Worm (Caenorhabditis elegans) whole organism, L2 larva: Measurements from ENCODE around the gene F43C11.8.

Experiments
- C34F6.9 ChIP-seq: fragments of 150-350 bp; optimal IDR thresholded peaks from 2 replicates; lab custom pipeline; 2014; ENCODE audit warnings: missing biosample characterization, missing genetic modification characterization
- R02D3.7 ChIP-seq: fragments of 150-350 bp; optimal IDR thresholded peaks from 2 replicates; lab custom pipeline; 2014; ENCODE audit warnings: missing biosample characterization, missing genetic modification characterization
- Y55F3AM.14 ChIP-seq: fragments of 200-800 bp; sonication (Bioruptor generic); optimal IDR thresholded peaks from 2 replicates; lab custom pipeline; 2018; ENCODE audit warnings: mild to moderate bottlenecking, missing genetic modification characterization, missing compliant biosample characterization
- ZK546.5 ChIP-seq: sonication (generic microtip); optimal IDR thresholded peaks from 2 replicates; lab custom pipeline; 2017; ENCODE audit warnings: missing biosample characterization, missing genetic modification characterization
- alr-1 ChIP-seq: fragments of 150-350 bp; optimal IDR thresholded peaks from 2 replicates; lab custom pipeline; 2014; ENCODE audit warnings: missing biosample characterization, missing genetic modification characterization
- aly-2 ChIP-seq: fragments of 150-350 bp; optimal IDR thresholded peaks from 2 replicates; lab custom pipeline; 2014; ENCODE audit warnings: missing biosample characterization, missing genetic modification characterization
- ama-1 ChIP-seq: fragments of 150-350 bp; optimal IDR thresholded peaks from 2 replicates; lab custom pipeline; 2018; ENCODE audit warnings: inconsistent platforms
- blmp-1 ChIP-seq: sonication (generic microtip); optimal IDR thresholded peaks from 2 replicates; lab custom pipeline; 2017; ENCODE audit warnings: missing genetic modification characterization, mild to moderate bottlenecking, missing compliant biosample characterization, antibody characterized with exemption, moderate library complexity; ENCODE audit not compliant: insufficient read depth
- ceh-16 ChIP-seq: fragments of 150-350 bp; optimal IDR thresholded peaks from 2 replicates; lab custom pipeline; 2014; ENCODE audit warnings: missing biosample characterization, missing genetic modification characterization
- ceh-82 ChIP-seq: fragments of 150-350 bp; optimal IDR thresholded peaks from 2 replicates; lab custom pipeline; 2014; ENCODE audit warnings: missing biosample characterization, missing genetic modification characterization
- crh-2 ChIP-seq: sonication (generic microtip); optimal IDR thresholded peaks from 2 replicates; lab custom pipeline; 2017; ENCODE audit warnings: missing biosample characterization, missing genetic modification characterization
- egl-27 ChIP-seq: sonication (generic microtip); optimal IDR thresholded peaks from 3 replicates; lab custom pipeline; 2017; ENCODE audit warnings: missing biosample characterization, missing genetic modification reagents, missing genetic modification characterization
- elt-1 ChIP-seq: fragments of 150-350 bp; optimal IDR thresholded peaks from 2 replicates; lab custom pipeline; 2014; ENCODE audit warnings: missing biosample characterization, missing genetic modification characterization
- elt-3 ChIP-seq: sonication (generic microtip); optimal IDR thresholded peaks from 2 replicates; lab custom pipeline; 2017; ENCODE audit warnings: missing biosample characterization, missing genetic modification characterization
- fos-1 ChIP-seq: fragments of 150-350 bp; optimal IDR thresholded peaks from 2 replicates; lab custom pipeline; 2014; ENCODE audit warnings: missing biosample characterization, missing genetic modification characterization
- gmeb-1 ChIP-seq: fragments of 150-350 bp; optimal IDR thresholded peaks from 2 replicates; lab custom pipeline; 2014; ENCODE audit warnings: missing biosample characterization, missing genetic modification characterization
- lin-11 ChIP-seq: fragments of 150-350 bp; sonication (generic microtip); optimal IDR thresholded peaks from 2 replicates; lab custom pipeline; 2014; ENCODE audit warnings: missing biosample characterization, missing genetic modification characterization, inconsistent platforms, mixed read lengths
- lin-13 ChIP-seq: fragments of 150-350 bp; optimal IDR thresholded peaks from 2 replicates; lab custom pipeline; 2014; ENCODE audit warnings: missing biosample characterization, missing genetic modification reagents, missing genetic modification characterization
- lin-39 ChIP-seq: fragments of 150-350 bp; optimal IDR thresholded peaks from 2 replicates; lab custom pipeline; 2014; ENCODE audit warnings: missing biosample characterization, missing genetic modification reagents, missing genetic modification characterization
- mab-5 ChIP-seq: fragments of 150-350 bp; optimal IDR thresholded peaks from 2 replicates; lab custom pipeline; 2014; ENCODE audit warnings: missing biosample characterization, missing genetic modification characterization
- mbf-1 ChIP-seq: sonication (generic microtip); optimal IDR thresholded peaks from 2 replicates; lab custom pipeline; 2017; ENCODE audit warnings: missing biosample characterization, missing genetic modification characterization
- nhr-11 ChIP-seq: fragments of 150-350 bp; optimal IDR thresholded peaks from 2 replicates; lab custom pipeline; 2014; ENCODE audit warnings: missing biosample characterization, missing genetic modification characterization
- nhr-12 ChIP-seq: fragments of 150-350 bp; optimal IDR thresholded peaks from 2 replicates; lab custom pipeline; 2014; ENCODE audit warnings: missing biosample characterization, missing genetic modification characterization
- nhr-129 ChIP-seq: fragments of 150-350 bp; optimal IDR thresholded peaks from 2 replicates; lab custom pipeline; 2014; ENCODE audit warnings: missing biosample characterization, missing genetic modification characterization
- nhr-21 ChIP-seq: fragments of 150-350 bp; optimal IDR thresholded peaks from 2 replicates; lab custom pipeline; 2014; ENCODE audit warnings: missing biosample characterization, missing genetic modification characterization
- nhr-23 ChIP-seq: fragments of 150-350 bp; optimal IDR thresholded peaks from 2 replicates; lab custom pipeline; 2014; ENCODE audit warnings: missing biosample characterization, missing genetic modification reagents, missing genetic modification characterization
- nhr-237 ChIP-seq: fragments of 150-350 bp; optimal IDR thresholded peaks from 2 replicates; lab custom pipeline; 2014; ENCODE audit warnings: missing biosample characterization, missing genetic modification characterization
- nhr-25 ChIP-seq: fragments of 150-350 bp; sonication (generic microtip); optimal IDR thresholded peaks from 3 replicates; lab custom pipeline; 2014; ENCODE audit warnings: missing biosample characterization, missing genetic modification characterization
- nhr-77 ChIP-seq: fragments of 150-350 bp; optimal IDR thresholded peaks from 2 replicates; lab custom pipeline; 2014; ENCODE audit warnings: missing biosample characterization, missing genetic modification characterization
- sem-4 ChIP-seq: fragments of 150-350 bp; optimal IDR thresholded peaks from 2 replicates; lab custom pipeline; 2014; ENCODE audit warnings: missing biosample characterization, missing genetic modification reagents, missing genetic modification characterization
- skn-1 ChIP-seq: sonication (generic microtip); optimal IDR thresholded peaks from 2 replicates; lab custom pipeline; 2017; ENCODE audit warnings: missing biosample characterization, missing genetic modification characterization
- sma-9 ChIP-seq, 2 experiments: fragments of 150-350 bp in 1 of 2; sonication (generic microtip) in 1 of 2; optimal IDR thresholded peaks; 2 replicates each; lab custom pipeline; 2014 to 2016; ENCODE audit warnings: missing genetic modification characterization in 2 of 2, mild to moderate bottlenecking in 1 of 2, missing biosample characterization in 1 of 2, missing compliant biosample characterization in 1 of 2, missing genetic modification reagents in 1 of 2, moderate library complexity in 1 of 2
- snpc-4 ChIP-seq: fragments of 150-350 bp; optimal IDR thresholded peaks from 2 replicates; lab custom pipeline; 2014; ENCODE audit warnings: missing biosample characterization, missing genetic modification characterization
- unc-39 ChIP-seq: fragments of 150-350 bp; optimal IDR thresholded peaks from 2 replicates; lab custom pipeline; 2014; ENCODE audit warnings: missing biosample characterization, missing genetic modification characterization
- unc-55 ChIP-seq: fragments of 150-350 bp; sonication (generic microtip); optimal IDR thresholded peaks from 3 replicates; lab custom pipeline; 2014; ENCODE audit warnings: missing biosample characterization, missing genetic modification reagents, missing genetic modification characterization
- unc-62 ChIP-seq: fragments of 150-350 bp; optimal IDR thresholded peaks from 2 replicates; lab custom pipeline; 2014; ENCODE audit warnings: missing biosample characterization, missing genetic modification reagents, missing genetic modification characterization
- ztf-11 ChIP-seq: sonication (generic microtip); optimal IDR thresholded peaks from 2 replicates; lab custom pipeline; 2017; ENCODE audit warnings: missing biosample characterization, missing genetic modification characterization
- ztf-4 ChIP-seq: fragments of 150-350 bp; optimal IDR thresholded peaks from 2 replicates; lab custom pipeline; 2014; ENCODE audit warnings: missing biosample characterization, missing genetic modification characterization

The F43C11.8 gene

DNA sequence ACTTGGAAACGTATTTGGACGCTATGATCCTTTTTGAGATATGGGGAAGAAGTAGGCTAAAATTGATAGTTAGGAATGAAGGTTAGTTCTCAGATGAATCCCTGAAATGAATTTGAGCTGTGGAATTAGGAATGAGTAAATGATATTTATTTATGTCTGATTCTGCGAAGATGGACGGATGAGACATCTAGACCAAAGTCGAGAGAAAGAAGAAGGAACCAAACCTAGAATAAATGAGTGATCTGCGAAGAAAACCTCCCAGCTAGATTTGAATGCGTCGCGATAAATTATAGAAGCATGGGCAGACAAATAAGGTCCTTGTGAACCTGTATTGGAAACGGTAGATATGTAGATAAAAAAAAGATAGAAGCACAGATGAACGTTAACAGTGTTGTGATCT lies 27.6 kb downstream of the F43C11.8 start, which contains the start of gene F43C11.16:
TSS of gene F43C11.16 (minus strand) at position 101 of the 400 bp plus-strand sequence.
- TF ChIP-seq nhr-77 (tag; lab: Kevin White, UChicago) (no peak), nhr-23 (tag; lab: Kevin White, UChicago) (no peak), mbf-1 (no peak), Y55F3AM.14 (no peak), elt-1 (tag; lab: Kevin White, UChicago) (no peak), blmp-1 (no peak), sem-4 (tag; lab: Kevin White, UChicago) (no peak), ama-1 (lab: Kevin White, UChicago) (no peak), C34F6.9 (tag; lab: Kevin White, UChicago) (no peak), egl-27 (tag; lab: Kevin White, UChicago) (no peak), nhr-129 (tag; lab: Kevin White, UChicago) (no peak), nhr-11 (tag; lab: Kevin White, UChicago) (no peak), ceh-16 (tag; lab: Kevin White, UChicago) (no peak), lin-13 (GFP tag; lab: Kevin White, UChicago) (no peak), lin-39 (tag; lab: Kevin White, UChicago) (no peak), fos-1 (no peak), ztf-4 (no peak), nhr-21 (tag; lab: Kevin White, UChicago) (no peak), ceh-82 (tag; lab: Kevin White, UChicago) (no peak)

DNA sequence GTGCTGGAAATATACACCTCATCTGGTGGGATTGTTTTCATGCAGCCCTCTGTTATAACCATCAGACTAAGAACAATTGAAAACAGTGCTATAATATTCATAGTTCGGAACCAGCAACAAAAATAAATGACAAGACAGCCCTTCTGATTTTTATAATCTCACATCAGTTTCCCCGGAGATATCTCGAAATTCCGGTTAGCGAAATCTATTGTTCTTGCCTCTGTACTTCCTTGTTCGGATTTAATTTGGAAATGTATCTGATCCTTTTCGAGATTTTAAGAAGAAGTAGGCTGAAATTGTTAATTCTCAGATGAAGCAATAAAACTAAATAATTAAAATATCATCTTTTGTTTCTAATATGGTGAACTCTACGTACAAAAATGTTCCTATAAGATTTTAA lies 31.4 kb downstream of the F43C11.8 start, which contains the start of gene F43C11.11:
TSS of gene F43C11.11 (minus strand) at position 101 of the 400 bp plus-strand sequence.
- TF ChIP-seq ztf-4 (no peak), egl-27 (tag; lab: Kevin White, UChicago) (no peak), nhr-21 (tag; lab: Kevin White, UChicago) (no peak)
- TF ChIP-seq, all 48 proteins: peak for 0

DNA sequence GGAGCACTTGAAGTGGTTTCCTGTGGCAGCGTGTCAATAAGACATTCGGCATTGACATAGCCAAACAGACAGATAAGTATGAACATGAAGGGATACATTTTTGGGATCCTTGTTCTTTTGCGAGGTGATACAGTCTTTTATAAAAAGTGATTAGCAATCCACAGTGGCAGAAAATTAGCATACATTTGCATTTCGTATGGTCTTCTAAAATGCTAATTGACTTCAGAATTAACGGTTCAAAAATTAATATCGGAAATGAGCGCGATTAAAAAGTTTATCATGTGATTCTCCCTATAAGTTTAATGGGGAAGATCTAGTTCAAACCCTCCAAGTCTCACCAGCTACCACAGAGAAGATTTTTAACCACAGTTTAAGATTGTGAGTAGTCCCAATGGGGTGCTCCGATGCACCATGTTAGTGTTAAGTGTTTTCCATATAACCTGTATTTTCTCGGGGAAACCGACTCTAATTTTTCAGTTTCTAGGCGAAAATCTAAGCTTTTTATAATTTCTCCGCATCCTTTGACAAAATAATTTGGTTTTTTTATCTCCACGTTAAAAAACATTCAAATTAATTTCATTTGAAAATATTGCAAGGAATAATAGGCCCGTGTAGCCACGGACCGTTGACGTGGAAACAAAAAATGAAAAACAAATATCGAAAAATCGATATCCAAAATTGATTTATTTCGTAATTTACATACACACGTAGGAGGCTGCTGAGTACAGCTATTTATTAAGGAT lies 34.5 kb downstream of the F43C11.8 start, which contains the start of the genes F43C11.12 and F16G10.5:
TSS of gene F43C11.12 (minus strand) at position 101 of the 743 bp plus-strand sequence.
TSS of gene F16G10.5 (plus strand) at position 693 of the 743 bp plus-strand sequence.
- TF ChIP-seq unc-55 (GFP tag; lab: Kevin White, UChicago) (no peak), nhr-12 (tag; lab: Kevin White, UChicago) (no peak), nhr-25 (tag; lab: Kevin White, UChicago) (no peak), gmeb-1 (tag; lab: Kevin White, UChicago) (no peak), egl-27 (tag; lab: Kevin White, UChicago) (no peak), R02D3.7 (tag; lab: Kevin White, UChicago) (no peak), Y55F3AM.14 (no peak), alr-1 (tag; lab: Kevin White, UChicago) (no peak), mab-5 (tag; lab: Kevin White, UChicago) (no peak), ZK546.5 (tag; lab: Kevin White, UChicago) (no peak), skn-1 (tag; lab: Kevin White, UChicago) (no peak), nhr-237 (tag; lab: Kevin White, UChicago) (no peak), fos-1 (no peak)

DNA sequence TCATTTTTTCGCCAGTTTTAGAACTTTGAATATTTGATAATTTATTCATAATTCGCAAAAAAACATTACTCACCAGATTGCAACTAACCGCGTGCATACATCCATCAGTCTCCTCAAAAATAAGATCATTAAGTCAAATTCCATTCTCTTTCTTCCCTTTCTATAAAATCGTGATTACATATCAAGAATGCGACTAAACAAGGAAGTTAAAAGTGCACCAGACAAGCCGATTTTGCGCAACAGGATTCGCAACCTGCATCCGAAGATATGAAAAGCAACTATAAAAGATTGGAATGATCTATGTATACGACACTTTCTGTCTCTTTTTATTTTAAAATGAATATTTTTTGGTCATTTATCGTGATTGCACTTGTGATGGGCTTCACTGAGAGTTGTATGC lies 36.6 kb downstream of the F43C11.8 start, which contains the start of gene hpo-25:
TSS of gene hpo-25 (plus strand) at position 301 of the 400 bp plus-strand sequence.
- no peak for TF ChIP-seq sma-9 (GFP tag; optimal IDR thresholded peaks at IDR 0.05; lab: Kevin White, UChicago)
- TF ChIP-seq sma-9 (tag; optimal IDR thresholded peaks at IDR 0.05; lab: Kevin White, UChicago), result no peak
- TF ChIP-seq fos-1, result no peak
- no peak for TF ChIP-seq blmp-1
- no peak for TF ChIP-seq unc-55 (GFP tag; lab: Kevin White, UChicago)
- no peak for TF ChIP-seq lin-11 (tag; lab: Kevin White, UChicago)
- TF ChIP-seq ztf-11 (tag; lab: Kevin White, UChicago), result no peak
- TF ChIP-seq lin-13 (GFP tag; lab: Kevin White, UChicago), result no peak
- TF ChIP-seq unc-39 (tag; lab: Kevin White, UChicago), result no peak
- no peak for TF ChIP-seq egl-27 (tag; lab: Kevin White, UChicago)
- TF ChIP-seq nhr-237 (tag; lab: Kevin White, UChicago), result no peak
- no peak for TF ChIP-seq elt-3 (tag; lab: Kevin White, UChicago)
- no peak for TF ChIP-seq C34F6.9 (tag; lab: Kevin White, UChicago)
- TF ChIP-seq gmeb-1 (tag; lab: Kevin White, UChicago), result no peak
- no peak for TF ChIP-seq snpc-4 (tag; lab: Kevin White, UChicago)
- no peak for TF ChIP-seq crh-2 (tag; lab: Kevin White, UChicago)
- no peak for TF ChIP-seq unc-62 (GFP tag; lab: Kevin White, UChicago)
- no peak for TF ChIP-seq aly-2 (tag; lab: Kevin White, UChicago)
- TF ChIP-seq nhr-12 (tag; lab: Kevin White, UChicago), result no peak
- no peak for TF ChIP-seq mab-5 (tag; lab: Kevin White, UChicago)
- TF ChIP-seq, all 48 proteins: peak for 0
